Worm (Caenorhabditis elegans): Measurements from ENCODE around the gene eor-2.

DNA sequence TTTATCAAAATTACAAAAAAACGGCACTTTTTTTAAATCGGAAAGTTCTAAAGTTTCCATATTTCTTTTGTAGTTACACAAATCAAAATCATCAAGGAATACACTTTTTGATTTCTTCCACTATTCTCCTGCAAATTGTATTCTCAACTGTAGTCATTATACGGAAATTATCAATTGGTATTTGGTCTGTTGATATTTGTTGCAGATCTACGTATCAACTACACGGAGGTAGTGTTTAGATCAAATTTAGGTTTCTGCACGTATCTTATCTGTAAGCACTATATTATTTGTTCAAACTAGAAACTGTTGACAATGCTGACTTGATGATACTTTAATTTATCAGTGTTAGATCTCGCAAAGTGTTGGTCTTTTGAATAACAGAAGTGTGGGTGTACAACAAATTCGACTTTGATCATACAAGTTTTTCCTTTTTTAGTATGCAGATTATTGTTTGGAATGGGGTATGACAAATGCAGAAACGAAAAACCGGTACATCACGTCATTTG lies 34.5 kb upstream of the eor-2 start:
- TF ChIP-seq snpc-4 (tag; optimal IDR thresholded peaks at IDR 0.05) (no peak), lin-11 (tag; optimal IDR thresholded peaks at IDR 0.05) (no peak), blmp-1 (tag; optimal IDR thresholded peaks at IDR 0.05; ENCODE audit: insufficient read depth) (no peak), zag-1 (tag; optimal IDR thresholded peaks at IDR 0.05) (no peak), ama-1 (optimal IDR thresholded peaks at IDR 0.05) (no peak), lin-39 (tag; optimal IDR thresholded peaks at IDR 0.05) (no peak), lsy-2 (tag; optimal IDR thresholded peaks at IDR 0.05) (no peak), lin-13 (GFP tag; optimal IDR thresholded peaks at IDR 0.05) (no peak), mdl-1 (tag; optimal IDR thresholded peaks at IDR 0.05) (no peak), skn-1 (tag; optimal IDR thresholded peaks at IDR 0.05) (no peak), fos-1 (tag; optimal IDR thresholded peaks at IDR 0.05) (no peak)

Data from whole organism, L2 larva.